Fruit fly (Drosophila melanogaster) whole organism, embryonic: Measurements from ENCODE around the gene C901.
"Not testable (repeated sequence)": the region's sequence is repeated elsewhere in the genome, so short reads cannot be mapped to it uniquely, and the experiment has no call there.

ENCODE experiments used
- Adf1 ChIP-seq: fragments of 200-800 bp; sonication (Bioruptor generic); IDR thresholded peaks from 2 replicates; pipeline ENCODE4 v1.3.6; 2022; ENCODE audit warnings: missing biosample characterization, missing genetic modification characterization
- BEAF-32 ChIP-seq: fragments of 200-800 bp; sonication (Bioruptor generic); optimal IDR thresholded peaks from 3 replicates; lab custom pipeline; 2017; ENCODE audit warnings: missing biosample characterization, missing genetic modification characterization, mild to moderate bottlenecking, moderate library complexity, missing genetic modification reagents
- BtbVII ChIP-seq: fragments of 200-800 bp; sonication (Bioruptor generic); optimal IDR thresholded peaks from 3 replicates; lab custom pipeline; 2017; ENCODE audit warnings: missing biosample characterization, mild to moderate bottlenecking, missing genetic modification characterization
- CG11560 ChIP-seq: fragments of 200-800 bp; sonication (Bioruptor generic); IDR thresholded peaks from 3 replicates; pipeline ENCODE4 v1.3.6; 2022; ENCODE audit warnings: missing biosample characterization, missing genetic modification characterization
- CG11723 ChIP-seq: fragments of 200-800 bp; sonication (Bioruptor generic); optimal IDR thresholded peaks from 2 replicates; lab custom pipeline; 2017; ENCODE audit warnings: missing biosample characterization, mild to moderate bottlenecking, missing genetic modification characterization
- CG12071 ChIP-seq: fragments of 200-800 bp; sonication (Bioruptor generic); optimal IDR thresholded peaks from 3 replicates; lab custom pipeline; 2018; ENCODE audit warnings: missing biosample characterization, mild to moderate bottlenecking, missing genetic modification characterization
- CG12155 ChIP-seq: fragments of 200-800 bp; sonication (Bioruptor generic); optimal IDR thresholded peaks from 3 replicates; lab custom pipeline; 2016; ENCODE audit warnings: missing biosample characterization, missing genetic modification characterization
- CG14441 ChIP-seq: fragments of 200-800 bp; sonication (Bioruptor generic); IDR thresholded peaks from 2 replicates; pipeline ENCODE4 v1.3.6; 2022; ENCODE audit warnings: missing biosample characterization, missing genetic modification characterization
- CG15514 ChIP-seq: fragments of 200-800 bp; sonication (Bioruptor generic); optimal IDR thresholded peaks from 3 replicates; lab custom pipeline; 2017; ENCODE audit warnings: missing biosample characterization, missing genetic modification characterization, mild to moderate bottlenecking, moderate library complexity, missing genetic modification reagents
- CG15696 ChIP-seq: fragments of 200-800 bp; sonication (Bioruptor generic); optimal IDR thresholded peaks from 2 replicates; lab custom pipeline; 2019; ENCODE audit warnings: missing biosample characterization, mild to moderate bottlenecking, missing genetic modification characterization, moderate library complexity
- CG1647 ChIP-seq: fragments of 200-800 bp; sonication (Bioruptor generic); optimal IDR thresholded peaks from 3 replicates; lab custom pipeline; 2016; ENCODE audit warnings: missing biosample characterization, missing genetic modification characterization
- CG17912 ChIP-seq: fragments of 200-800 bp; sonication (Bioruptor generic); optimal IDR thresholded peaks from 2 replicates; lab custom pipeline; 2018; ENCODE audit warnings: missing biosample characterization, mild to moderate bottlenecking, missing genetic modification characterization
- CG1792 ChIP-seq: fragments of 200-800 bp; sonication (Bioruptor generic); optimal IDR thresholded peaks from 2 replicates; lab custom pipeline; 2016; ENCODE audit warnings: missing biosample characterization, missing genetic modification characterization
- CG34224 ChIP-seq: fragments of 200-800 bp; sonication (Bioruptor generic); IDR thresholded peaks from 3 replicates; pipeline ENCODE4 v1.3.6; 2022; ENCODE audit warnings: missing biosample characterization, missing genetic modification characterization; ENCODE audit not compliant: partially characterized antibody
- CG3838 ChIP-seq: fragments of 200-800 bp; sonication (Bioruptor generic); optimal IDR thresholded peaks from 3 replicates; lab custom pipeline; 2016; ENCODE audit warnings: missing biosample characterization, missing genetic modification characterization
- CG4360 ChIP-seq: fragments of 200-800 bp; sonication (Bioruptor generic); IDR thresholded peaks from 2 replicates; pipeline ENCODE4 v1.3.6; 2022; ENCODE audit warnings: missing biosample characterization, missing genetic modification characterization
- CG4820 ChIP-seq: fragments of 200-800 bp; sonication (Bioruptor generic); optimal IDR thresholded peaks from 3 replicates; lab custom pipeline; 2016; ENCODE audit warnings: missing biosample characterization, missing genetic modification characterization
- CG6254 ChIP-seq: fragments of 200-800 bp; sonication (Bioruptor generic); optimal IDR thresholded peaks from 3 replicates; lab custom pipeline; 2017; ENCODE audit warnings: mild to moderate bottlenecking, missing biosample characterization, missing genetic modification reagents, missing genetic modification characterization
- CG6689 ChIP-seq: fragments of 200-800 bp; sonication (Bioruptor generic); IDR thresholded peaks from 2 replicates; pipeline ENCODE4 v1.3.6; 2022; ENCODE audit warnings: missing biosample characterization, missing genetic modification characterization
- CG7372 ChIP-seq: fragments of 200-800 bp; sonication (Bioruptor generic); IDR thresholded peaks from 2 replicates; pipeline ENCODE4 v1.3.6; 2022; ENCODE audit warnings: missing biosample characterization, missing genetic modification characterization
- CG8281 ChIP-seq: fragments of 200-800 bp; sonication (Bioruptor generic); optimal IDR thresholded peaks from 2 replicates; lab custom pipeline; 2018; ENCODE audit warnings: missing biosample characterization, mild to moderate bottlenecking, missing genetic modification characterization, moderate library complexity
- CG9215 ChIP-seq: fragments of 200-800 bp; sonication (Bioruptor generic); IDR thresholded peaks from 2 replicates; pipeline ENCODE4 v1.3.6; 2022; ENCODE audit warnings: missing biosample characterization, missing genetic modification characterization
- CG9437 ChIP-seq: fragments of 200-800 bp; sonication (Bioruptor generic); optimal IDR thresholded peaks from 2 replicates; lab custom pipeline; 2018; ENCODE audit warnings: missing biosample characterization, mild to moderate bottlenecking, missing genetic modification characterization
- CrebB ChIP-seq: fragments of 200-800 bp; sonication (Bioruptor generic); optimal IDR thresholded peaks from 3 replicates; lab custom pipeline; 2018; ENCODE audit warnings: missing biosample characterization, mild to moderate bottlenecking, missing genetic modification characterization
- E2f2 ChIP-seq: fragments of 200-800 bp; sonication (Bioruptor generic); IDR thresholded peaks from 2 replicates; pipeline ENCODE4 v1.3.6; 2022; ENCODE audit warnings: missing biosample characterization, missing genetic modification characterization
- Gug ChIP-seq: fragments of 200-800 bp; sonication (Bioruptor generic); IDR thresholded peaks from 4 replicates; pipeline ENCODE4 v1.3.6; 2022; ENCODE audit warnings: missing biosample characterization, missing genetic modification characterization
- Optix ChIP-seq: fragments of 200-800 bp; sonication (Bioruptor generic); IDR thresholded peaks from 3 replicates; pipeline ENCODE4 v1.3.6; 2022; ENCODE audit warnings: missing biosample characterization, missing genetic modification characterization
- PHDP ChIP-seq: fragments of 200-800 bp; sonication (Bioruptor generic); optimal IDR thresholded peaks from 3 replicates; lab custom pipeline; 2018; ENCODE audit warnings: missing biosample characterization, mild to moderate bottlenecking, missing genetic modification characterization, moderate library complexity
- Spps ChIP-seq: fragments of 200-800 bp; sonication (Bioruptor generic); optimal IDR thresholded peaks from 2 replicates; lab custom pipeline; 2018; ENCODE audit warnings: missing biosample characterization, mild to moderate bottlenecking, missing genetic modification characterization
- bsh ChIP-seq, 2 experiments: fragments of 200-800 bp; sonication (Bioruptor generic); optimal IDR thresholded peaks; 2 replicates each; lab custom pipeline; 2017 to 2018; ENCODE audit warnings: mild to moderate bottlenecking in 2 of 2, missing biosample characterization in 2 of 2, missing genetic modification characterization in 2 of 2, moderate library complexity in 1 of 2
- chinmo ChIP-seq: fragments of 200-800 bp; sonication (Bioruptor generic); IDR thresholded peaks from 4 replicates; pipeline ENCODE4 v1.3.6; 2022; ENCODE audit warnings: missing biosample characterization, missing genetic modification characterization; ENCODE audit not compliant: partially characterized antibody
- crc ChIP-seq: fragments of 200-800 bp; sonication (Bioruptor generic); optimal IDR thresholded peaks from 2 replicates; lab custom pipeline; 2016; ENCODE audit warnings: missing biosample characterization, missing genetic modification characterization
- ems ChIP-seq: fragments of 200-800 bp; sonication (Bioruptor generic); optimal IDR thresholded peaks from 3 replicates; lab custom pipeline; 2016; ENCODE audit warnings: missing biosample characterization, missing genetic modification characterization
- eve ChIP-seq, 2 experiments: fragments of >200 bp; optimal IDR thresholded peaks; 2 replicates each; lab custom pipeline; 2017; ENCODE audit warnings: missing biosample characterization in 2 of 2, missing genetic modification characterization in 2 of 2
- gcm ChIP-seq: fragments of 200-800 bp; sonication (Bioruptor generic); optimal IDR thresholded peaks from 2 replicates; lab custom pipeline; 2019; ENCODE audit warnings: missing biosample characterization, mild to moderate bottlenecking, missing genetic modification characterization, moderate library complexity
- ham ChIP-seq: fragments of 200-800 bp; sonication (Bioruptor generic); IDR thresholded peaks from 2 replicates; pipeline ENCODE4 v1.3.6; 2022; ENCODE audit warnings: missing biosample characterization, missing genetic modification characterization
- insv ChIP-seq, 2 experiments: fragments of 200-800 bp; sonication (Bioruptor generic); optimal IDR thresholded peaks; 3 replicates each; lab custom pipeline; 2016 to 2018; ENCODE audit warnings: missing biosample characterization in 2 of 2, missing genetic modification characterization in 2 of 2
- kay ChIP-seq: fragments of 200-800 bp; sonication (Bioruptor generic); optimal IDR thresholded peaks from 2 replicates; lab custom pipeline; 2016; ENCODE audit warnings: missing biosample characterization, missing genetic modification characterization
- klu ChIP-seq: fragments of 200-800 bp; sonication (Bioruptor generic); IDR thresholded peaks from 2 replicates; pipeline ENCODE4 v1.3.6; 2022; ENCODE audit warnings: missing biosample characterization, missing genetic modification characterization
- peb ChIP-seq: fragments of 200-800 bp; sonication (Bioruptor generic); IDR thresholded peaks from 2 replicates; pipeline ENCODE4 v1.3.6; 2022; ENCODE audit warnings: missing biosample characterization, missing genetic modification characterization
- pzg ChIP-seq: fragments of 200-800 bp; sonication (Bioruptor generic); optimal IDR thresholded peaks from 3 replicates; lab custom pipeline; 2018; ENCODE audit warnings: missing biosample characterization, mild to moderate bottlenecking, missing genetic modification characterization, moderate library complexity
- repo ChIP-seq: fragments of 200-800 bp; sonication (Bioruptor generic); optimal IDR thresholded peaks from 2 replicates; lab custom pipeline; 2016; ENCODE audit warnings: missing biosample characterization, missing genetic modification characterization
- seq ChIP-seq: fragments of 200-800 bp; sonication (Bioruptor generic); IDR thresholded peaks from 2 replicates; pipeline ENCODE4 v1.3.6; 2022; ENCODE audit warnings: missing biosample characterization, missing genetic modification characterization
- tio ChIP-seq: fragments of 200-800 bp; sonication (Bioruptor generic); optimal IDR thresholded peaks from 2 replicates; lab custom pipeline; 2017; ENCODE audit warnings: missing biosample characterization, missing genetic modification characterization, inconsistent platforms
- trh ChIP-seq: fragments of 200-800 bp; sonication (Bioruptor generic); optimal IDR thresholded peaks from 2 replicates; lab custom pipeline; 2016; ENCODE audit warnings: missing biosample characterization, missing genetic modification characterization
- vnd ChIP-seq: fragments of 200-800 bp; sonication (Bioruptor generic); IDR thresholded peaks from 3 replicates; pipeline ENCODE4 v1.3.6; 2022; ENCODE audit warnings: missing biosample characterization, missing genetic modification characterization; ENCODE audit not compliant: partially characterized antibody
- vvl ChIP-seq: fragments of 200-800 bp; sonication (Bioruptor generic); IDR thresholded peaks from 2 replicates; pipeline ENCODE4 v1.3.6; 2022; ENCODE audit warnings: missing biosample characterization, missing genetic modification characterization
- zfh2 ChIP-seq: fragments of 200-800 bp; sonication (Bioruptor generic); optimal IDR thresholded peaks from 2 replicates; lab custom pipeline; 2016; ENCODE audit warnings: missing biosample characterization, missing genetic modification characterization

The C901 gene

dm6 chrX:10950930-10951329, 16.0 kb downstream of the C901 start, which contains the start of gene Rab9Fa:
TSS of gene Rab9Fa (minus strand) at chrX:10951030.
- not testable (repeated sequence) for TF ChIP-seq CG15514, BtbVII, tio (GFP tag; lab: Kevin White, UChicago)

dm6 chrX:10936599-10936998, 30.3 kb downstream of the C901 start:
- TF ChIP-seq ems (GFP tag; lab: Kevin White, UChicago): peak; percentile 72
- TF ChIP-seq CG4360 (GFP tag; lab: Robert Waterston, UW): 0 out of 2 replicates have a peak, but pooled peaks have one; percentile 36
- TF ChIP-seq Optix (GFP tag; lab: Robert Waterston, UW): peak; percentile 51; the same call in 1 of the 3 replicates
- TF ChIP-seq eve (GFP tag; optimal IDR thresholded peaks at IDR 0.05; lab: Kevin White, UChicago): no peak
- peak; percentile 75 for TF ChIP-seq CG1647 (GFP tag; lab: Kevin White, UChicago)
- peak; percentile 82 for TF ChIP-seq kay (GFP tag; lab: Kevin White, UChicago)
- peak; percentile 48 for TF ChIP-seq CG12155 (GFP tag; lab: Kevin White, UChicago)
- peak; percentile 74 for TF ChIP-seq CG9437 (GFP tag; lab: Kevin White, UChicago)
- peak; percentile 73 for TF ChIP-seq seq
- TF ChIP-seq crc (GFP tag; lab: Kevin White, UChicago): peak; percentile 72
- TF ChIP-seq PHDP (tag; lab: Kevin White, UChicago): peak; percentile 84
- TF ChIP-seq vnd (GFP tag; lab: Robert Waterston, UW): no peak
- TF ChIP-seq CG12071 (GFP tag; lab: Kevin White, UChicago): peak; percentile 82
- TF ChIP-seq insv (GFP tag; optimal IDR thresholded peaks at IDR 0.05; lab: Kevin White, UChicago): peak in 1 of 2 experiments; percentile 17
- TF ChIP-seq Spps (tag; lab: Kevin White, UChicago): peak; percentile 56
- no peak for TF ChIP-seq pzg (GFP tag; lab: Kevin White, UChicago)
- peak; percentile 77 for TF ChIP-seq CG11723 (GFP tag; lab: Kevin White, UChicago)
- TF ChIP-seq ham (GFP tag; lab: Robert Waterston, UW): no peak
- peak; percentile 45; the same call in 1 of the 2 replicates for TF ChIP-seq klu (GFP tag; lab: Robert Waterston, UW)
- TF ChIP-seq CG7372 (GFP tag; lab: Robert Waterston, UW): peak; percentile 67
- TF ChIP-seq CG3838 (GFP tag; lab: Kevin White, UChicago): peak; percentile 18
- peak; percentile 85 for TF ChIP-seq CG6689
- TF ChIP-seq CG4820 (GFP tag; lab: Kevin White, UChicago): peak; percentile 76
- peak; percentile 64; the same call in 3 of the 4 replicates for TF ChIP-seq Gug
- TF ChIP-seq CG8281 (tag; lab: Kevin White, UChicago): peak; percentile 63
- TF ChIP-seq CG34224 (GFP tag; lab: Robert Waterston, UW): no peak
- peak; percentile 44 for TF ChIP-seq CG15696 (tag; lab: Kevin White, UChicago)
- peak; percentile 37 for TF ChIP-seq trh (GFP tag; lab: Kevin White, UChicago)
- TF ChIP-seq zfh2 (GFP tag; lab: Kevin White, UChicago): peak; percentile 66
- TF ChIP-seq CG15514 (GFP tag; lab: Kevin White, UChicago): peak; percentile 57
- TF ChIP-seq E2f2 (GFP tag; lab: Robert Waterston, UW): peak; percentile 56; the same call in 1 of the 2 replicates
- TF ChIP-seq CG14441 (GFP tag; lab: Robert Waterston, UW): peak; percentile 88
- TF ChIP-seq CG6254 (GFP tag; lab: Kevin White, UChicago): peak; percentile 58
- peak; percentile 50 for TF ChIP-seq CG1792
- peak in 1 of 2 experiments; percentile 89 for TF ChIP-seq bsh (GFP tag; optimal IDR thresholded peaks at IDR 0.05; lab: Kevin White, UChicago)
- peak; percentile 74 for TF ChIP-seq repo
- TF ChIP-seq CG11560 (tag; lab: Robert Waterston, UW): peak; percentile 62; the same call in 1 of the 3 replicates
- TF ChIP-seq CrebB (tag; lab: Kevin White, UChicago): peak; percentile 82
- no peak for TF ChIP-seq chinmo (GFP tag; lab: Robert Waterston, UW)
- TF ChIP-seq gcm (GFP tag; lab: Kevin White, UChicago): peak; percentile 81
- peak; percentile 69; the same call in 1 of the 2 replicates for TF ChIP-seq peb (GFP tag; lab: Robert Waterston, UW)
- TF ChIP-seq Adf1 (GFP tag; lab: Robert Waterston, UW): peak; percentile 30; the same call in 1 of the 2 replicates
- no peak for TF ChIP-seq BEAF-32 (GFP tag; lab: Kevin White, UChicago)
- TF ChIP-seq CG17912: peak; percentile 83
- peak; percentile 92 for TF ChIP-seq vvl (GFP tag; lab: Robert Waterston, UW)
- TF ChIP-seq CG9215 (GFP tag; lab: Robert Waterston, UW): peak; percentile 51
